Worm (Caenorhabditis elegans): Measurements from ENCODE around the gene C24H11.1.

The C24H11.1 gene

DNA sequence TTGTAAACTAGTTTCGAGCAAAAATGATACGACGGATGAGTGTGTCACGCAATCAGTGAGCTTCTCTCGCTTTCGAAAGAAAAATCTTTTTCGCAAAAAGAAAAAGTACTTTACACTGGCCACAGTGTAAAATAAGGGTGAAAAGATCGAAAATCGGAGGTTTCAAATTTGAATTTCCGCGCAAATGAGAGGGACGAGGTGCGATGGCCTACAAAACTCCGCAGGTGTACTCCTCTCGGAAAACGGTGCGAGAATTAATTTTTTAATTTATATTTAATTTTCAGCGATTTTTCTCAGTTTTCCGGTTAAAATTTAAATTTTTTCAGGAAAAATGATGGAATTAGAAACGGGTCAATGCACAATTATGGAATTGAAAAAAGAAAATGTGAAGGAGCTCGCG is 40.8 kb upstream of the C24H11.1 start, which contains the start of gene mrt-2:
mrt-2 (plus strand) TSS at position 49 of the 400 bp plus-strand sequence.
- peak; percentile 65 for TF ChIP-seq nhr-25 (tag; optimal IDR thresholded peaks at IDR 0.05)
- no peak for TF ChIP-seq nhr-67 (tag; optimal IDR thresholded peaks at IDR 0.05)
- TF ChIP-seq pqm-1 (tag; optimal IDR thresholded peaks at IDR 0.05) = no peak
- no peak for TF ChIP-seq ZK546.5 (tag; optimal IDR thresholded peaks at IDR 0.05)
- TF ChIP-seq hmg-11 (tag; optimal IDR thresholded peaks at IDR 0.05) = peak; percentile 43
- TF ChIP-seq lin-39 (tag; optimal IDR thresholded peaks at IDR 0.05) = peak; percentile 54
- peak; percentile 55 for TF ChIP-seq lsy-12 (tag; optimal IDR thresholded peaks at IDR 0.05)
- peak; percentile 22 for TF ChIP-seq elt-2 (tag; optimal IDR thresholded peaks at IDR 0.05)
- TF ChIP-seq snpc-4 (tag; optimal IDR thresholded peaks at IDR 0.05) = peak; percentile 43
- TF ChIP-seq nhr-12 (tag; optimal IDR thresholded peaks at IDR 0.05) = no peak
- no peak for TF ChIP-seq fkh-2 (tag; optimal IDR thresholded peaks at IDR 0.05)
- no peak for TF ChIP-seq unc-62 (GFP tag; optimal IDR thresholded peaks at IDR 0.05)
- TF ChIP-seq ceh-16 (tag; optimal IDR thresholded peaks at IDR 0.05) = no peak
- TF ChIP-seq ceh-9 (tag; optimal IDR thresholded peaks at IDR 0.05) = no peak
- TF ChIP-seq egl-27 (tag; optimal IDR thresholded peaks at IDR 0.05) = no peak
- peak; percentile 77 for TF ChIP-seq pha-4 (tag; optimal IDR thresholded peaks at IDR 0.05)
- TF ChIP-seq egl-5 (tag; optimal IDR thresholded peaks at IDR 0.05) = no peak
- no peak for TF ChIP-seq fos-1 (tag; optimal IDR thresholded peaks at IDR 0.05)
- TF ChIP-seq nfya-1 (tag; optimal IDR thresholded peaks at IDR 0.05; ENCODE audit: insufficient read depth) = peak; percentile 87
- peak; percentile 49 for TF ChIP-seq ceh-28 (tag; optimal IDR thresholded peaks at IDR 0.05)
- no peak for TF ChIP-seq eor-1 (tag; optimal IDR thresholded peaks at IDR 0.05)
- TF ChIP-seq nhr-28 (tag; optimal IDR thresholded peaks at IDR 0.05) = no peak
- peak; percentile 86 for TF ChIP-seq nhr-23 (tag; optimal IDR thresholded peaks at IDR 0.05)
- TF ChIP-seq lin-15B (tag; optimal IDR thresholded peaks at IDR 0.05) = peak; percentile 66
- peak; percentile 45 for TF ChIP-seq skn-1 (tag; optimal IDR thresholded peaks at IDR 0.05)
- peak; percentile 91 for TF ChIP-seq nhr-43 (tag; optimal IDR thresholded peaks at IDR 0.05; ENCODE audit: poor library complexity, severe bottlenecking)
- TF ChIP-seq R02D3.7 (tag; optimal IDR thresholded peaks at IDR 0.05) = peak; percentile 5
- TF ChIP-seq fkh-10 (GFP tag; optimal IDR thresholded peaks at IDR 0.05) = no peak
- TF ChIP-seq daf-12 (tag; optimal IDR thresholded peaks at IDR 0.05) = no peak

- TF ChIP-seq aly-2 (tag; optimal IDR thresholded peaks at IDR 0.05) = no peak
- TF ChIP-seq ceh-16 (tag; optimal IDR thresholded peaks at IDR 0.05) = no peak
- TF ChIP-seq nhr-28 (tag; optimal IDR thresholded peaks at IDR 0.05) = no peak
- no peak for TF ChIP-seq R02D3.7 (tag; optimal IDR thresholded peaks at IDR 0.05)
- TF ChIP-seq fkh-2 (tag; optimal IDR thresholded peaks at IDR 0.05) = no peak
- TF ChIP-seq ztf-4 (tag; optimal IDR thresholded peaks at IDR 0.05) = no peak
- TF ChIP-seq skn-1 (tag; optimal IDR thresholded peaks at IDR 0.05) = no peak
- TF ChIP-seq pha-4 (tag; optimal IDR thresholded peaks at IDR 0.05) = no peak
- TF ChIP-seq elt-3 (tag; optimal IDR thresholded peaks at IDR 0.05) = no peak
- TF ChIP-seq nhr-67 (tag; optimal IDR thresholded peaks at IDR 0.05) = no peak
- TF ChIP-seq egl-5 (tag; optimal IDR thresholded peaks at IDR 0.05) = no peak
- no peak for TF ChIP-seq ztf-11 (tag; optimal IDR thresholded peaks at IDR 0.05)
- no peak for TF ChIP-seq ZK546.5 (tag; optimal IDR thresholded peaks at IDR 0.05)
- TF ChIP-seq daf-12 (tag; optimal IDR thresholded peaks at IDR 0.05) = no peak
- no peak for TF ChIP-seq nhr-237 (tag; optimal IDR thresholded peaks at IDR 0.05)
- no peak for TF ChIP-seq nhr-12 (tag; optimal IDR thresholded peaks at IDR 0.05)
- no peak for TF ChIP-seq tbx-2 (tag; optimal IDR thresholded peaks at IDR 0.05)
- TF ChIP-seq mdl-1 (tag; optimal IDR thresholded peaks at IDR 0.05) = no peak
Observed at ce11 chrIII:11750232-11750631, 37.2 kb upstream of the C24H11.1 start.

- TF ChIP-seq nhr-76 (tag; optimal IDR thresholded peaks at IDR 0.05) (no peak), ceh-9 (tag; optimal IDR thresholded peaks at IDR 0.05) (no peak), nhr-28 (tag; optimal IDR thresholded peaks at IDR 0.05) (no peak), hmg-11 (tag; optimal IDR thresholded peaks at IDR 0.05) (no peak), tbx-2 (tag; optimal IDR thresholded peaks at IDR 0.05) (no peak), elt-3 (tag; optimal IDR thresholded peaks at IDR 0.05) (no peak), elt-1 (tag; optimal IDR thresholded peaks at IDR 0.05) (no peak), fkh-10 (GFP tag; optimal IDR thresholded peaks at IDR 0.05) (no peak), unc-39 (tag; optimal IDR thresholded peaks at IDR 0.05) (no peak)
Observed at ce11 chrIII:11750817-11751216, 36.7 kb upstream of the C24H11.1 start.
